Worm (Caenorhabditis elegans) whole organism, dauer: Measurements from ENCODE around the gene W06A11.1.

Experiments
- unc-62 ChIP-seq: sonication (generic microtip); optimal IDR thresholded peaks from 2 replicates; lab custom pipeline; 2017; ENCODE audit warnings: missing biosample characterization, missing genetic modification reagents, missing genetic modification characterization

W06A11.1 gene

DNA sequence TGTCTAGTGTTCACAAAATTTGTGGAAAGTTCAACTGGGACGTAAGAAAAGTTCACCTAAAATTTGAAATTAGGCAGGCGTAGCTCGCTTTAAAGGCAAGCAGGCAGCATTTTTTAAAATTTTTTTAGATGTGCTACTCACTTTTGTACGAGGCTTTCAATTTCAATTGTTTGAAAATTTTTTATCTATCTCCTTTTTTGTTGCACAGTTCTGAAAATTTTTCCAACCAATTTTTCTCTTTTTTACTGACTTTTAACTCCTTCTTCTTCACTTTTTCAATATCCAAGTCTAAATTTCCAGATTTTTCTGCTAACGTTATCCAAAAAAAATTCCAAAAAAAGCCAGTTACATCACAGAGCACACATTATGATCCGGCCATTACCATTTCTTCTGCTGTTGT lies at the start of gene W06A11.1:
W06A11.1 (plus strand) TSS at position 301 of the 400 bp plus-strand sequence.
- TF ChIP-seq unc-62 (GFP tag; lab: Kevin White, UChicago) = no peak

- TF ChIP-seq unc-62 (GFP tag; lab: Kevin White, UChicago) = no peak
These were observed 48.7 kb upstream of the W06A11.1 start, which contains the start of gene K07D4.6 for ce11 chrII:4018617-4019016. Gene K07D4.6, minus strand, starts transcription at chrII:4018717.

- no peak for TF ChIP-seq unc-62 (GFP tag; lab: Kevin White, UChicago)
These were observed 41.9 kb upstream of the W06A11.1 start, which contains the start of gene K07D4.5 for ce11 chrII:4025462-4025861. Gene K07D4.5, minus strand, starts transcription at chrII:4025562.

- TF ChIP-seq unc-62 (GFP tag; lab: Kevin White, UChicago) = no peak
These were observed 39.1 kb upstream of the W06A11.1 start, which contains the start of gene K07D4.9 for ce11 chrII:4028276-4028675. Gene K07D4.9, plus strand, starts transcription at chrII:4028576.

DNA sequence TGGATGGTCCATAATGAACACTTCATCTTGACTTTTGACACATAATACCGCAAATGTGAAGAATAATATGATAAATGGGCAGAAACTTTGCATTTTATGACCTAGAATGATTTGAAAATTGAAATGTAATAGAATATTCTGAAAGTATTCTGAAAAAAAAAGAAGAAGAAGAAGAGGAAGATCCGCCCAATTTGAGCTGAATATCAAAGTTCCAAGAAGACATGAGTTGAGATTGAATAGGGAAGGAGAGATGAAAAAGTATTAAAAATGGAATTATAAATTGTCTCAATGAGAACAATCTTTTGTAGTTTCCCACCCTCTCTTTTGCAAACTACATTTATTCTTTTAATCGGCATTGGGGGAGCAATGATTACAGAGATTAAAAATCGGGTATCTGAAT lies 35.1 kb upstream of the W06A11.1 start, which contains the start of gene K07D4.4:
K07D4.4 (minus strand) TSS at position 101 of the 400 bp plus-strand sequence.
- no peak for TF ChIP-seq unc-62 (GFP tag; lab: Kevin White, UChicago)

DNA sequence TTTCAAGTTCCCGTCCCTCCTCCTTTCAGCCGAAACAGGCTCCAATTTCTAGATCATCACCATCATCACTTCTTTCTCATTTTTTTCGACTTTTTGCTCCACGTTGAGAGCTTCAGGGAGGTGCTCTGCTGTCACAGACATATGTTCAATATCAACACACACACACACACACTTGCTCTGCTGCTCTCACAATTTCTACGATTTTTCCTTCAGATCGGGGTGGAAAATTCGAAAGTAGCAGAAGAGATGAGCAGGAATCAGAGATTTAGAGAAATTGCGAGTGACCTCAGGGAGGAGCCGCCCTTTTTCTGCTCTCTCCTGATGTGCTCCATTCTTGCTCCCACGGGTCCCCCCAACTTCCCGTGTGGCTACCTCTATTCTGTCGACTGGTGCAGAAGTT lies 28.8 kb upstream of the W06A11.1 start, which contains the start of gene pqn-48:
pqn-48 (plus strand) TSS at position 344 of the 400 bp plus-strand sequence.
- TF ChIP-seq unc-62 (GFP tag; lab: Kevin White, UChicago) = no peak

ce11 chrII:4040066-4040465 lies 27.3 kb upstream of the W06A11.1 start:
- no peak for TF ChIP-seq unc-62 (GFP tag; lab: Kevin White, UChicago)

- TF ChIP-seq unc-62 (GFP tag; lab: Kevin White, UChicago) = no peak
These were observed 24.7 kb upstream of the W06A11.1 start for ce11 chrII:4042696-4043095.

DNA sequence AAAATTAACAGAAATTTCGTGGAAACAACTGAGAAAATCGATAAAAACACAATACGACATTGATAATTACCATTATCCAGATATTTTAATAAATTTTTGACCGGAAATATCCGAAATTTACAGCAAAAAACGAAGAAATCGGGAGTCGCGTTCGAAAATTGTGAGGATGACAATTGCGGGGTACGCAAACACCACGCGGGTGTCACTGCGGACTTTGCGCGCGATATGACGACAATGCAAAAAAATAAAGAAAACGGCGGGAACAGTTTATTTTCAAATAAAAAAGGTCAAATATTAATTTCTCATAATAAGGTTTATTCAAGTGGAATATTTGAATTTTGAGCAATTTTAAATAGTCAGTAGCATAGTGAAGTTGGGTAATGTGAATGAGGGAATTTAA lies 23.0 kb upstream of the W06A11.1 start, which contains the start of gene rpn-11:
rpn-11 (minus strand) TSS at position 198 of the 400 bp plus-strand sequence.
- TF ChIP-seq unc-62 (GFP tag; lab: Kevin White, UChicago) = no peak

- TF ChIP-seq unc-62 (GFP tag; lab: Kevin White, UChicago) = no peak
These were observed 22.0 kb upstream of the W06A11.1 start, which contains the start of gene K07D4.2 for ce11 chrII:4045396-4045795. Gene K07D4.2, minus strand, starts transcription at chrII:4045496.

DNA sequence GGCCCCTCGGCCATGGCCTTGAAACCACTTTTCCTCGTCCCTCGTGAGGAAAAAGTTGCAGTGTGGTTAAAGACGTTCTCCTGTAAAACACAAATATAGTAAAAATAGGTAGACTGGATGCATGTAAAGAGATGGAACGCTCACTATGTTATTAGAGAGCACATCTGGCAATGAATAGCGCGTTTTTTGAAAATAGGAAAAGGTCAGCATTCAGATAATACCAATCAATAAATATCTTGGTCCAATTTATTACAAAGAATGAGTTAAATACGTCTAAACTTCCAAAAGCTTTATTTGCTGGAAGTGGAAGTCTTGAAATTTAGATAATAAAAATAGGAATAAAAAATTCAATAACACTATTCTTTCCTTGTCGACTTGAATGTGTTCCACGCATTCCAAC lies 4.9 kb upstream of the W06A11.1 start, which contains the start of gene gadr-4:
gadr-4 (minus strand) TSS at position 101 of the 400 bp plus-strand sequence.
- TF ChIP-seq unc-62 (GFP tag; lab: Kevin White, UChicago) = no peak

DNA sequence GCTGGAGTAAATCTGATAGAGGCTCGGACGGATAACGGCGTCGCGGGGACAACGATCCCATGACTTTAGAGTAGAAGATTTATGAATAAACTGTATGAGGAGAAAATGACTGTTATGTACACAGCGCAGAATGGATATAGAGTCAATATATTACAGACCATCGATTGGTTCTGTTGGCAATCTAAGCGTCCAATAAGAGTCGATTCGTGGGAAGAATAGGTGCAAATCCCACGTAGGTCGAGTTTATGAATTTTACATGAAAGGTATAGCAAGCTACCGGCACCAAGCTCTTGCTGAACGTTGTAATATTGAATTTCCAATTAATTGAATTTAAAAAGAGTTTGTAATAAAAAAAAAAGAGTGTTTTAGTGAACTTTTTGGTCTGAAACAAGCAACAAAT lies 3.4 kb upstream of the W06A11.1 start, which contains the start of gene fbxb-118:
fbxb-118 (minus strand) TSS at position 101 of the 400 bp plus-strand sequence.
- TF ChIP-seq unc-62 (GFP tag; lab: Kevin White, UChicago) = no peak

- TF ChIP-seq unc-62 (GFP tag; lab: Kevin White, UChicago) = no peak
These were observed 783 bp downstream of the W06A11.1 start for ce11 chrII:4068141-4068540.

DNA sequence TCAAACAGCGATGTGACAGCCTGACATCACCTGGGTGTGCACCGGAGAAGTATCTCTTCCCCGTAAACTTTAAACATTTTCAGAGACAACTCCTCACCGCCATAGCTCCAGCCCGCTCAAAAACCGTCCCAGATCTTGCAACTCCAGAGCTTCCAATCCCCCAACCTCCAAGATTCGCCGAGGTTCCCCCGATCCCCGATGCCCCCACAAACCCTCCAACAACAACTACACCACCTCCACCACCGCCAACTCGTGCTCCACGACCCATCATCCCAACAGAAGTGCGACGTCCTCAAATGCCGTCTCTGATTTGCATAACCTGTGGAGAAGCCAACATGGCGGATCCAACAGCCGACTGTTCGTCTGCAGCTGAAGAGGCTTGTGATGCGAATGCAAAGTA lies 3.7 kb downstream of the W06A11.1 start:
- TF ChIP-seq unc-62 (GFP tag; lab: Kevin White, UChicago) = no peak

ce11 chrII:4074710-4075109 lies 7.4 kb downstream of the W06A11.1 start:
- no peak for TF ChIP-seq unc-62 (GFP tag; lab: Kevin White, UChicago)

- no peak for TF ChIP-seq unc-62 (GFP tag; lab: Kevin White, UChicago)
These were observed 13.8 kb downstream of the W06A11.1 start for ce11 chrII:4081141-4081540.

DNA sequence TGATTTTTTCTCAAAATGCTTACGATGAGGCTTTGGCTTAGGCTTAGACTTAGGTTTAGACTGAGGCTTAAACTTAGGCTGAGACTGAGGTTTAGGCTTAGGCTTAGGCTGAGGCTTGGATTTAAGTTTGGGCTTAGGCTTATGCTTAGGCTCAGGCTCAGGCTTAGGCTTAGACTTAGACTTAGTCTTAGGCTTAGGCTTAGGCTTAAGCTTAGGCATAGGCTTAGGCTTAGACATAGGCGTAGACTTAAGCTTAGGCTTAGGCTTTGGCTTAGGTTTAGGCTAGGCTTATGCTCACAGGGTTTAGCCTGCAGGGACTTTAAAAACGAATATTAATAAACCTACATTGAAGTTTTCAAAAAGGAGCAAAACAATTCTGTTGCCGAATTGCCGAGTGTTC lies 14.5 kb downstream of the W06A11.1 start:
- TF ChIP-seq unc-62 (GFP tag; lab: Kevin White, UChicago) = no peak
